Fruit fly (Drosophila melanogaster) Kc167 (cell line): ENCODE results near the gene Ero1L.

Source experiments
- insv ChIP-seq: fragments of >200 bp; optimal IDR thresholded peaks from 3 replicates; lab custom pipeline; 2018; ENCODE audit warnings: missing external identifiers
- psq ChIP-seq: fragments of >200 bp; optimal IDR thresholded peaks from 2 replicates; lab custom pipeline; 2017; ENCODE audit warnings: missing external identifiers
- ttk ChIP-seq: sonication (Bioruptor generic); optimal IDR thresholded peaks from 2 replicates; lab custom pipeline; 2017; ENCODE audit warnings: missing external identifiers

DNA sequence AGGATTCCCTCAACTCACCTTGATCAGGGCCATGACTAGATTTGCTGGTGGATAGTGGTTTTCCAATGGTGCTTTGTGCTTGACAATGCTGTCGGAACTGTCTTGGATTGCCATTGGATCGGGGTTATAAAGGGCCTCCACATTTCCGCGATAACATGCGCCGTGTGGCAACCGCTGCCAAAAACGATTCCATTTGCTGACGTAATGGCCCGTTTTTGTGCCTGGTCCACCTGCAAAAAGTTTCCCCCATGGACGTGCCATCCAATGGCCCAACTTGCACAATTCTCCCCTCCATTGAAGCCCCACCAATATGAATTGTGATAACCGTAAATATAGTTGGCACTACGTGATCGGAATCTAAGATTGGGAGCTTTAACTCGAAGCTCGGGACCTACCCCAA is 41.2 kb downstream of the Ero1L start, which contains the start of gene Cpr64Ab:
- no peak for TF ChIP-seq ttk (lab: Kevin White, UChicago)
- TF ChIP-seq psq, result no peak
- TF ChIP-seq insv, result no peak
